Fruit fly (Drosophila melanogaster): ENCODE data around the gene Teh4.

Teh4 gene

dm6 chr3L:4160926-4161325 is 17.1 kb downstream of the Teh4 start, which contains the start of gene nab (continued):
- TF ChIP-seq BtbVII (GFP tag; optimal IDR thresholded peaks at IDR 0.05) (no peak), Nf-YB (GFP tag; optimal IDR thresholded peaks at IDR 0.05) (peak; percentile 58), Poxn (GFP tag; IDR thresholded peaks at IDR 0.05) (no peak), gem (tag; optimal IDR thresholded peaks at IDR 0.05) (no peak), CG9817 (tag; optimal IDR thresholded peaks at IDR 0.05) (no peak), Blimp-1 (GFP tag; optimal IDR thresholded peaks at IDR 0.05) (peak; percentile 31)

- no peak for TF ChIP-seq phol (tag; optimal IDR thresholded peaks at IDR 0.05)
- TF ChIP-seq Oaz (GFP tag; IDR thresholded peaks at IDR 0.05) = no peak
- peak; percentile 30 for TF ChIP-seq CG12155 (GFP tag; optimal IDR thresholded peaks at IDR 0.05)
- TF ChIP-seq MESR4 (GFP tag; optimal IDR thresholded peaks at IDR 0.05) = no peak
- TF ChIP-seq CG8089 (GFP tag; optimal IDR thresholded peaks at IDR 0.05) = no peak
- TF ChIP-seq Spps (tag; optimal IDR thresholded peaks at IDR 0.05) = no peak
- TF ChIP-seq Scr (GFP tag; IDR thresholded peaks at IDR 0.05; ENCODE audit: partially characterized antibody) = no peak
- TF ChIP-seq dan (GFP tag; IDR thresholded peaks at IDR 0.05) = no peak
- TF ChIP-seq scrt (GFP tag; optimal IDR thresholded peaks at IDR 0.05) = no peak
- TF ChIP-seq CG1603 (tag; optimal IDR thresholded peaks at IDR 0.05) = no peak
- TF ChIP-seq wek (GFP tag; optimal IDR thresholded peaks at IDR 0.05) = no peak
- TF ChIP-seq Dip2 (GFP tag; IDR thresholded peaks at IDR 0.05) = no peak
- no peak for TF ChIP-seq E2f2 (GFP tag; IDR thresholded peaks at IDR 0.05)
- TF ChIP-seq D (optimal IDR thresholded peaks at IDR 0.05) = no peak
- TF ChIP-seq D (GFP tag; optimal IDR thresholded peaks at IDR 0.05) = no peak
- no peak for TF ChIP-seq CG4424 (GFP tag; optimal IDR thresholded peaks at IDR 0.05)
- no peak for TF ChIP-seq ab (GFP tag; optimal IDR thresholded peaks at IDR 0.05)
- no peak for TF ChIP-seq aop (GFP tag; IDR thresholded peaks at IDR 0.05)
- no peak for TF ChIP-seq CG12391 (tag; optimal IDR thresholded peaks at IDR 0.05)
- TF ChIP-seq CG17385 (GFP tag; optimal IDR thresholded peaks at IDR 0.05) = no peak
- TF ChIP-seq CG17612 (GFP tag; IDR thresholded peaks at IDR 0.05) = no peak
- no peak for TF ChIP-seq Gug (GFP tag; IDR thresholded peaks at IDR 0.05)
- TF ChIP-seq jigr1 (GFP tag; IDR thresholded peaks at IDR 0.05) = no peak
- TF ChIP-seq Sin3A (optimal IDR thresholded peaks at IDR 0.05) = no peak
- TF ChIP-seq Kr (GFP tag; optimal IDR thresholded peaks at IDR 0.05) = no peak
- no peak for TF ChIP-seq ara (GFP tag; IDR thresholded peaks at IDR 0.05)
- no peak for TF ChIP-seq esg (GFP tag; conservative IDR thresholded peaks at IDR 0.05)
- peak; percentile 66 for TF ChIP-seq sens (GFP tag)
- TF ChIP-seq zfh2 (GFP tag; optimal IDR thresholded peaks at IDR 0.05) = no peak
- no peak for TF ChIP-seq Usf (GFP tag; optimal IDR thresholded peaks at IDR 0.05)
- peak; percentile 60; the same call in 1 of the 3 replicates for TF ChIP-seq z (GFP tag; IDR thresholded peaks at IDR 0.05)
- no peak for TF ChIP-seq unc-4 (GFP tag; IDR thresholded peaks at IDR 0.05; ENCODE audit: partially characterized antibody)
- TF ChIP-seq chif (GFP tag; optimal IDR thresholded peaks at IDR 0.05) = no peak
- peak; percentile 88 for TF ChIP-seq Nf-YC (tag; optimal IDR thresholded peaks at IDR 0.05)
- TF ChIP-seq HLH3B (GFP tag; IDR thresholded peaks at IDR 0.05) = no peak
- no peak for TF ChIP-seq CG8478 (optimal IDR thresholded peaks at IDR 0.05)
- peak; percentile 94 for TF ChIP-seq pros (GFP tag; optimal IDR thresholded peaks at IDR 0.05)
- no peak for TF ChIP-seq Rfx (GFP tag; IDR thresholded peaks at IDR 0.05)
- TF ChIP-seq CG42726 (GFP tag; IDR thresholded peaks at IDR 0.05; ENCODE audit: partially characterized antibody) = no peak
- TF ChIP-seq grn (GFP tag; optimal IDR thresholded peaks at IDR 0.05) = no peak
- TF ChIP-seq sqz (GFP tag; optimal IDR thresholded peaks at IDR 0.05) = peak; percentile 48
- TF ChIP-seq toy (GFP tag; IDR thresholded peaks at IDR 0.05) = no peak
- TF ChIP-seq zf30C (GFP tag; optimal IDR thresholded peaks at IDR 0.05) = peak; percentile 25
- TF ChIP-seq ind (GFP tag; optimal IDR thresholded peaks at IDR 0.05) = no peak
- no peak for TF ChIP-seq CG4360 (GFP tag; IDR thresholded peaks at IDR 0.05)
- TF ChIP-seq her (GFP tag; optimal IDR thresholded peaks at IDR 0.05) = no peak
- peak; percentile 93 for TF ChIP-seq Nf-YB (GFP tag; optimal IDR thresholded peaks at IDR 0.05)
Measured at dm6 chr3L:4159264-4159663, 18.8 kb downstream of the Teh4 start.

Data from whole organism, embryonic.